Fruit fly (Drosophila melanogaster): Measurements from ENCODE around the gene CG12081.

DNA sequence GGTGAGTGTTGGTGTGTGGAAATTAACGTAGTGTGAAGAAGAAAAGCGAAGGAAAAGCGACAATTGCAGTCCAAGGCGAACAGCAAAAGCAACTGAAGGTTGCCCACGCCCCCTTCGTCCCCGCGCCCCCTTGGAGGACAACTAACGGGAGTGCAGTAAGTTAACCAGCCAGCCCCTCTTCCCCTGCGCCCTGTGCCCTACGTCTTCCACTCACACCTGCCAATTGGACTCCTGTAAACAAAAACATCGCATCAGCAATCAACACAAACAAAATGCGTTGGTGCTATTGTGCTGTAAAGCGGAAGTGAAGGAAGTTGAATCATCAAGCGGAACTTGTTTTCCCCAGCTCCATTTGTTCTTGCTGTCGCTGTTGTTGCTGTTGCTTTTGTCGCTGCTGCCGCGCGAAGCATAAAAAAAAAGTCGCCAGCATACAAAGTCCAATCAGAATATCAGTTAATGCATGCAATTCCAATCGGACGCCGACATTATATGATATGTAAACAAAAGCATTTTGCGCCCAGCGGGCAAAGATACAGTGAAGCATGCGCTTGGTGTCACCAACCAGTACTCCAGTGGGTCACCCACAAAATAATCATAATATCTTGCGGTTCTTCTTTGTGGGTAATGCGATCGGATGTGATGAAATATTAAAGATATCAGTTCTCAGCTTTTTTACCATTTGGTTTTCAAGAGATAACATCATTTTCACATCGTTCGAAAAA lies 4.0 kb downstream of the CG12081 start:
- TF ChIP-seq fkh (GFP tag; optimal IDR thresholded peaks at IDR 0.05) (no peak), Sox15 (GFP tag; optimal IDR thresholded peaks at IDR 0.05) (no peak), CG1621 (tag; optimal IDR thresholded peaks at IDR 0.05) (peak; percentile 65), cyc (GFP tag; optimal IDR thresholded peaks at IDR 0.05) (peak; percentile 6), CG6808 (GFP tag; optimal IDR thresholded peaks at IDR 0.05) (peak; percentile 85), Blimp-1 (GFP tag; optimal IDR thresholded peaks at IDR 0.05) (no peak), dsx (GFP tag; optimal IDR thresholded peaks at IDR 0.05; ENCODE audit: poor library complexity, severe bottlenecking) (peak; percentile 68)

Data from whole organism, prepupa.